Fruit fly (Drosophila melanogaster): ENCODE results near the gene tnc.
A peak's percentile ranks its signal among the peaks of the same experiment; 100 is the strongest.

Gene tnc

dm6 chr3R:25049742-25050517 is 65.7 kb downstream of the tnc start (continued):
- TF ChIP-seq CG17359 (tag; optimal IDR thresholded peaks at IDR 0.05) = peak; percentile 13
- no peak for TF ChIP-seq zen2 (GFP tag; IDR thresholded peaks at IDR 0.05; ENCODE audit: partially characterized antibody)
- TF ChIP-seq CG3163 (GFP tag; optimal IDR thresholded peaks at IDR 0.05) = peak; percentile 25
- no peak for TF ChIP-seq h (optimal IDR thresholded peaks at IDR 0.05)
- peak; percentile 55 for TF ChIP-seq CG7271 (tag; optimal IDR thresholded peaks at IDR 0.05)
- TF ChIP-seq Hand (GFP tag; optimal IDR thresholded peaks at IDR 0.05) = peak; percentile 55
- TF ChIP-seq gfzf (GFP tag; optimal IDR thresholded peaks at IDR 0.05) = peak; percentile 49
- no peak for TF ChIP-seq CG6791 (GFP tag; IDR thresholded peaks at IDR 0.05; ENCODE audit: partially characterized antibody)
- TF ChIP-seq CG17568 (GFP tag; optimal IDR thresholded peaks at IDR 0.05) = no peak
- peak; percentile 45 for TF ChIP-seq CG17829 (tag; optimal IDR thresholded peaks at IDR 0.05)
- TF ChIP-seq CG34422 (GFP tag; IDR thresholded peaks at IDR 0.05) = no peak
- no peak for TF ChIP-seq sisA (GFP tag; IDR thresholded peaks at IDR 0.05)
- peak; percentile 61 for TF ChIP-seq BtbVII (GFP tag; optimal IDR thresholded peaks at IDR 0.05)
- no peak for TF ChIP-seq Ssrp (tag; optimal IDR thresholded peaks at IDR 0.05)
- TF ChIP-seq CG10959 (GFP tag; IDR thresholded peaks at IDR 0.05) = no peak
- TF ChIP-seq Dad (GFP tag; optimal IDR thresholded peaks at IDR 0.05) = no peak
- TF ChIP-seq kni (GFP tag; optimal IDR thresholded peaks at IDR 0.05) = peak; percentile 70
- TF ChIP-seq Six4 (GFP tag; optimal IDR thresholded peaks at IDR 0.05) = no peak
- no peak for TF ChIP-seq CG6654 (GFP tag; optimal IDR thresholded peaks at IDR 0.05)
- TF ChIP-seq tll (GFP tag; optimal IDR thresholded peaks at IDR 0.05) = peak in 1 of 2 experiments; percentile 47
- TF ChIP-seq jigr1 (GFP tag; IDR thresholded peaks at IDR 0.05) = no peak
- peak in 1 of 2 experiments; percentile 37 for TF ChIP-seq bsh (GFP tag; optimal IDR thresholded peaks at IDR 0.05)
- no peak for TF ChIP-seq unc-4 (GFP tag; IDR thresholded peaks at IDR 0.05; ENCODE audit: partially characterized antibody)
- TF ChIP-seq CG13123 (GFP tag; optimal IDR thresholded peaks at IDR 0.05) = no peak
- TF ChIP-seq ftz-f1 (GFP tag; optimal IDR thresholded peaks at IDR 0.05) = peak; percentile 46
- peak; percentile 94 for TF ChIP-seq Deaf1 (tag; optimal IDR thresholded peaks at IDR 0.05)
- TF ChIP-seq lbe (GFP tag; optimal IDR thresholded peaks at IDR 0.05) = peak; percentile 88
- TF ChIP-seq tup (GFP tag; optimal IDR thresholded peaks at IDR 0.05) = no peak
- peak; percentile 8 for TF ChIP-seq CG10147 (GFP tag; optimal IDR thresholded peaks at IDR 0.05)
- no peak for TF ChIP-seq CG16815 (GFP tag; optimal IDR thresholded peaks at IDR 0.05)
- TF ChIP-seq CG6683 (GFP tag; optimal IDR thresholded peaks at IDR 0.05) = no peak
- peak; percentile 9 for TF ChIP-seq Myb (GFP tag; optimal IDR thresholded peaks at IDR 0.05)
- TF ChIP-seq bcd (GFP tag; optimal IDR thresholded peaks at IDR 0.05) = no peak
- TF ChIP-seq CG2199 (GFP tag; IDR thresholded peaks at IDR 0.05) = no peak
- TF ChIP-seq nau (GFP tag; optimal IDR thresholded peaks at IDR 0.05) = peak; percentile 5
- TF ChIP-seq fd102C (GFP tag; optimal IDR thresholded peaks at IDR 0.05) = no peak
- TF ChIP-seq grn (GFP tag; optimal IDR thresholded peaks at IDR 0.05) = peak; percentile 55

dm6 chr3R:25050649-25051048 is 66.5 kb downstream of the tnc start:
- TF ChIP-seq onecut (GFP tag; IDR thresholded peaks at IDR 0.05) = peak; percentile 96
- TF ChIP-seq corto (GFP tag; optimal IDR thresholded peaks at IDR 0.05) = no peak
- peak; percentile 4 for TF ChIP-seq ab (GFP tag; optimal IDR thresholded peaks at IDR 0.05)
- TF ChIP-seq Drgx (GFP tag; IDR thresholded peaks at IDR 0.05) = no peak
- TF ChIP-seq Ets65A (GFP tag) = peak; percentile 55
- TF ChIP-seq CG2120 (GFP tag; optimal IDR thresholded peaks at IDR 0.05) = no peak
- peak in 1 of 2 experiments; percentile 87 for TF ChIP-seq eve (GFP tag; optimal IDR thresholded peaks at IDR 0.05)
- no peak for TF ChIP-seq Hmx (GFP tag; optimal IDR thresholded peaks at IDR 0.05)
- TF ChIP-seq unc-4 (GFP tag; IDR thresholded peaks at IDR 0.05; ENCODE audit: partially characterized antibody) = no peak
- no peak for TF ChIP-seq her (GFP tag; optimal IDR thresholded peaks at IDR 0.05)
- no peak for TF ChIP-seq dan (GFP tag; IDR thresholded peaks at IDR 0.05)
- TF ChIP-seq HLH54F (GFP tag; optimal IDR thresholded peaks at IDR 0.05) = no peak
- TF ChIP-seq CG10431 (GFP tag; optimal IDR thresholded peaks at IDR 0.05) = peak; percentile 10
- TF ChIP-seq CG17912 (GFP tag; optimal IDR thresholded peaks at IDR 0.05) = no peak
- no peak for TF ChIP-seq TFAM (GFP tag; optimal IDR thresholded peaks at IDR 0.05)
- no peak for TF ChIP-seq sim (GFP tag; IDR thresholded peaks at IDR 0.05)
